Worm (Caenorhabditis elegans): ENCODE data around the gene Y102A5C.40.
"Not testable (repeated sequence)": the region's sequence is repeated elsewhere in the genome, so short reads cannot be mapped to it uniquely, and the experiment has no call there.

DNA sequence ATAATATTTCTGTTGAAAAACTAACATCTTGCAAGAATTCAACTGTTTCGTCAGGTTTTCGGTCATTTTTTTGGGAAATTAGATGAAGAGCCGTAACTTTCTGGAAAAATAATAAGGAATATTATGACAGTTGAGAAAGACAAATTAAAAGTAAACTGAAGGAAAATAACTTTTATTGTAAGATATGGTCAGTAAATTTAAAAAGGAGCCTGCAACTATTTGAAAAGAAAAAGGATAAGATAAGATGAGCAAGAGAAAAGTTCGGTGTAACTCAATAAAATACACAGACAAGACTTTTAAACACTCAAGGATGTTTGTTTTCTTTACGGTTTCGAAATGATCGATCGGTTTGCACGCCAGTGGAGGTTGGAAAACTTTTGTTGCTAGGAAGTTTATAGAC, 37.3 kb downstream of the Y102A5C.40 start, which contains the start of gene fbxa-111:
- not testable (repeated sequence) for TF ChIP-seq him-1, W03F9.2 (tag; optimal IDR thresholded peaks at IDR 0.05)

Measured in whole organism, L4/young adult.